Fruit fly (Drosophila melanogaster) whole organism, embryonic: ENCODE data around the gene Acn.

Experiments
- B-H1 ChIP-seq: fragments of 200-800 bp; sonication (Bioruptor generic); IDR thresholded peaks from 3 replicates; pipeline ENCODE4 v1.3.6; 2022; ENCODE audit warnings: missing biosample characterization, missing genetic modification characterization
- Bdp1 ChIP-seq: fragments of 200-800 bp; sonication (Bioruptor generic); optimal IDR thresholded peaks from 3 replicates; lab custom pipeline; 2016; ENCODE audit warnings: missing biosample characterization, missing genetic modification characterization
- CG10274 ChIP-seq: fragments of 200-800 bp; sonication (Bioruptor generic); optimal IDR thresholded peaks from 3 replicates; lab custom pipeline; 2017; ENCODE audit warnings: missing biosample characterization, mild to moderate bottlenecking, missing genetic modification characterization
- CG12391 ChIP-seq: fragments of 200-800 bp; sonication (Bioruptor generic); optimal IDR thresholded peaks from 3 replicates; lab custom pipeline; 2018; ENCODE audit warnings: missing biosample characterization, mild to moderate bottlenecking, missing genetic modification characterization, moderate library complexity
- CG13424 ChIP-seq: fragments of 200-800 bp; sonication (Bioruptor generic); optimal IDR thresholded peaks from 2 replicates; lab custom pipeline; 2019; ENCODE audit warnings: missing biosample characterization, mild to moderate bottlenecking, missing genetic modification characterization, moderate library complexity
- CG14441 ChIP-seq: fragments of 200-800 bp; sonication (Bioruptor generic); IDR thresholded peaks from 2 replicates; pipeline ENCODE4 v1.3.6; 2022; ENCODE audit warnings: missing biosample characterization, missing genetic modification characterization
- CG1602 ChIP-seq: fragments of 200-800 bp; sonication (Bioruptor generic); optimal IDR thresholded peaks from 3 replicates; lab custom pipeline; 2016; ENCODE audit warnings: missing biosample characterization, missing genetic modification characterization
- CG1792 ChIP-seq: fragments of 200-800 bp; sonication (Bioruptor generic); optimal IDR thresholded peaks from 2 replicates; lab custom pipeline; 2016; ENCODE audit warnings: missing biosample characterization, missing genetic modification characterization
- CG18764 ChIP-seq: fragments of 200-800 bp; sonication (Bioruptor generic); optimal IDR thresholded peaks from 3 replicates; lab custom pipeline; 2016; ENCODE audit warnings: missing biosample characterization, missing genetic modification characterization
- CG2116 ChIP-seq: fragments of 200-800 bp; sonication (Bioruptor generic); optimal IDR thresholded peaks from 3 replicates; lab custom pipeline; 2018; ENCODE audit warnings: missing biosample characterization, mild to moderate bottlenecking, missing genetic modification characterization
- CG2202 ChIP-seq: fragments of 200-800 bp; sonication (Bioruptor generic); optimal IDR thresholded peaks from 2 replicates; lab custom pipeline; 2018; ENCODE audit warnings: missing biosample characterization, mild to moderate bottlenecking, missing genetic modification characterization
- CG31441 ChIP-seq: fragments of 200-800 bp; sonication (Bioruptor generic); IDR thresholded peaks from 2 replicates; pipeline ENCODE4 v1.3.6; 2022; ENCODE audit warnings: missing biosample characterization, missing genetic modification characterization
- CG33557 ChIP-seq: fragments of 200-800 bp; sonication (Bioruptor generic); optimal IDR thresholded peaks from 2 replicates; lab custom pipeline; 2019; ENCODE audit warnings: missing biosample characterization, mild to moderate bottlenecking, missing genetic modification characterization, moderate library complexity
- CG34376 ChIP-seq: fragments of 200-800 bp; sonication (Bioruptor generic); optimal IDR thresholded peaks from 2 replicates; lab custom pipeline; 2018; ENCODE audit warnings: missing biosample characterization, mild to moderate bottlenecking, missing genetic modification characterization
- CG34422 ChIP-seq: fragments of 200-800 bp; sonication (Bioruptor generic); IDR thresholded peaks from 3 replicates; pipeline ENCODE4 v1.3.6; 2022; ENCODE audit warnings: missing biosample characterization, missing genetic modification characterization
- CG7987 ChIP-seq: fragments of 200-800 bp; sonication (Bioruptor generic); optimal IDR thresholded peaks from 2 replicates; lab custom pipeline; 2018; ENCODE audit warnings: missing biosample characterization, mild to moderate bottlenecking, missing genetic modification characterization, moderate library complexity
- Chrac-16 ChIP-seq: fragments of 200-800 bp; sonication (Bioruptor generic); optimal IDR thresholded peaks from 3 replicates; lab custom pipeline; 2016; ENCODE audit warnings: missing biosample characterization, missing genetic modification characterization
- Dll ChIP-seq: fragments of 200-800 bp; sonication (Bioruptor generic); IDR thresholded peaks from 4 replicates; pipeline ENCODE4 v1.3.6; 2022; ENCODE audit warnings: missing biosample characterization, missing genetic modification characterization; ENCODE audit not compliant: partially characterized antibody
- E2f2 ChIP-seq: fragments of 200-800 bp; sonication (Bioruptor generic); IDR thresholded peaks from 2 replicates; pipeline ENCODE4 v1.3.6; 2022; ENCODE audit warnings: missing biosample characterization, missing genetic modification characterization
- H2.0 ChIP-seq: fragments of 200-800 bp; sonication (Bioruptor generic); IDR thresholded peaks from 2 replicates; pipeline ENCODE4 v1.3.6; 2022; ENCODE audit warnings: missing biosample characterization, missing genetic modification characterization
- HHEX ChIP-seq: fragments of 200-800 bp; sonication (Bioruptor generic); optimal IDR thresholded peaks from 3 replicates; lab custom pipeline; 2017; ENCODE audit warnings: missing biosample characterization, mild to moderate bottlenecking, missing genetic modification characterization, missing genetic modification reagents
- HLHmδ ChIP-seq: fragments of 200-800 bp; sonication (Bioruptor generic); optimal IDR thresholded peaks from 2 replicates; lab custom pipeline; 2018; ENCODE audit warnings: missing biosample characterization, mild to moderate bottlenecking, missing genetic modification characterization, moderate library complexity
- Myb ChIP-seq: fragments of 200-800 bp; sonication (Bioruptor generic); optimal IDR thresholded peaks from 2 replicates; lab custom pipeline; 2016; ENCODE audit warnings: missing biosample characterization, missing genetic modification characterization
- Pdp1 ChIP-seq, 2 experiments: fragments of 200-800 bp; sonication (Bioruptor generic); optimal IDR thresholded peaks; 3 replicates each; lab custom pipeline; 2016; ENCODE audit warnings: missing biosample characterization in 2 of 2, missing genetic modification characterization in 2 of 2, mild to moderate bottlenecking in 1 of 2, moderate library complexity in 1 of 2
- Spps ChIP-seq: fragments of 200-800 bp; sonication (Bioruptor generic); optimal IDR thresholded peaks from 2 replicates; lab custom pipeline; 2018; ENCODE audit warnings: missing biosample characterization, mild to moderate bottlenecking, missing genetic modification characterization
- Ssrp ChIP-seq: fragments of 200-800 bp; sonication (Bioruptor generic); optimal IDR thresholded peaks from 2 replicates; lab custom pipeline; 2018; ENCODE audit warnings: missing biosample characterization, mild to moderate bottlenecking, missing genetic modification characterization, moderate library complexity
- Tbp ChIP-seq: fragments of >200 bp; optimal IDR thresholded peaks from 2 replicates; lab custom pipeline; 2018; ENCODE audit warnings: missing biosample characterization, missing genetic modification characterization
- ato ChIP-seq: fragments of 200-800 bp; sonication (Bioruptor generic); IDR thresholded peaks from 2 replicates; pipeline ENCODE4 v1.3.6; 2022; ENCODE audit warnings: missing biosample characterization, missing genetic modification characterization; ENCODE audit not compliant: partially characterized antibody
- bsh ChIP-seq, 2 experiments: fragments of 200-800 bp; sonication (Bioruptor generic); optimal IDR thresholded peaks; 2 replicates each; lab custom pipeline; 2017 to 2018; ENCODE audit warnings: mild to moderate bottlenecking in 2 of 2, missing biosample characterization in 2 of 2, missing genetic modification characterization in 2 of 2, moderate library complexity in 1 of 2
- cwo ChIP-seq: fragments of 200-800 bp; sonication (Bioruptor generic); optimal IDR thresholded peaks from 3 replicates; lab custom pipeline; 2017; ENCODE audit warnings: missing biosample characterization, missing genetic modification characterization, mild to moderate bottlenecking, moderate library complexity, missing genetic modification reagents
- eve ChIP-seq, 2 experiments: fragments of >200 bp; optimal IDR thresholded peaks; 2 replicates each; lab custom pipeline; 2017; ENCODE audit warnings: missing biosample characterization in 2 of 2, missing genetic modification characterization in 2 of 2
- fd64A ChIP-seq: fragments of 200-800 bp; sonication (Bioruptor generic); optimal IDR thresholded peaks from 3 replicates; lab custom pipeline; 2018; ENCODE audit warnings: missing biosample characterization, mild to moderate bottlenecking, missing genetic modification characterization
- fru ChIP-seq: fragments of >200 bp; optimal IDR thresholded peaks from 2 replicates; lab custom pipeline; 2017
- gt ChIP-seq: fragments of 200-800 bp; sonication (Bioruptor generic); IDR thresholded peaks from 2 replicates; pipeline ENCODE4 v1.3.6; 2022; ENCODE audit warnings: missing biosample characterization, missing genetic modification characterization
- ken ChIP-seq: fragments of 200-800 bp; sonication (Bioruptor generic); IDR thresholded peaks from 3 replicates; pipeline ENCODE4 v1.3.6; 2022; ENCODE audit warnings: missing biosample characterization, missing genetic modification characterization
- knrl ChIP-seq: fragments of 200-800 bp; sonication (Bioruptor generic); IDR thresholded peaks from 3 replicates; pipeline ENCODE4 v1.3.6; 2022; ENCODE audit warnings: missing biosample characterization, missing genetic modification characterization; ENCODE audit not compliant: partially characterized antibody
- lbe ChIP-seq: fragments of 200-800 bp; sonication (Bioruptor generic); optimal IDR thresholded peaks from 2 replicates; lab custom pipeline; 2016; ENCODE audit warnings: missing biosample characterization, mild to moderate bottlenecking, missing genetic modification characterization
- lilli ChIP-seq: fragments of 200-800 bp; sonication (Bioruptor generic); optimal IDR thresholded peaks from 3 replicates; lab custom pipeline; 2016; ENCODE audit warnings: missing biosample characterization, missing genetic modification characterization
- lov ChIP-seq, 2 experiments: fragments of 200-800 bp in 1 of 2; fragments of >200 bp in 1 of 2; sonication (Bioruptor generic) in 1 of 2; IDR thresholded peaks in 1 of 2; optimal IDR thresholded peaks in 1 of 2; 2 replicates in 1 of 2; 3 replicates in 1 of 2; pipeline versions ENCODE4 v1.3.6 to Lab custom; 2017 to 2022; ENCODE audit warnings: missing biosample characterization in 1 of 2, missing genetic modification characterization in 1 of 2
- onecut ChIP-seq: fragments of 200-800 bp; sonication (Bioruptor generic); IDR thresholded peaks from 2 replicates; pipeline ENCODE4 v1.3.6; 2022; ENCODE audit warnings: missing biosample characterization, missing genetic modification characterization
- p53 ChIP-seq: fragments of 200-800 bp; sonication (Bioruptor generic); optimal IDR thresholded peaks from 2 replicates; lab custom pipeline; 2016; ENCODE audit warnings: missing biosample characterization, missing genetic modification characterization
- pros ChIP-seq: fragments of 200-800 bp; sonication (Bioruptor generic); optimal IDR thresholded peaks from 3 replicates; lab custom pipeline; 2019; ENCODE audit warnings: missing biosample characterization, mild to moderate bottlenecking, missing genetic modification characterization, moderate library complexity
- tap ChIP-seq: fragments of 200-800 bp; optimal IDR thresholded peaks from 3 replicates; lab custom pipeline; 2019; ENCODE audit warnings: missing biosample characterization, mild to moderate bottlenecking, missing genetic modification characterization, moderate library complexity
- trem ChIP-seq: fragments of 200-800 bp; optimal IDR thresholded peaks from 3 replicates; lab custom pipeline; 2019; ENCODE audit warnings: missing biosample characterization, mild to moderate bottlenecking, missing genetic modification characterization, moderate library complexity
- ttk ChIP-seq: fragments of 200-800 bp; sonication (Bioruptor generic); IDR thresholded peaks from 2 replicates; pipeline ENCODE4 v2.1.2; 2022; ENCODE audit warnings: missing biosample characterization, missing genetic modification characterization
- unc-4 ChIP-seq: fragments of 200-800 bp; sonication (Bioruptor generic); IDR thresholded peaks from 2 replicates; pipeline ENCODE4 v1.3.6; 2022; ENCODE audit warnings: missing biosample characterization, missing genetic modification characterization; ENCODE audit not compliant: partially characterized antibody
- usp ChIP-seq: fragments of >200 bp; optimal IDR thresholded peaks from 2 replicates; lab custom pipeline; 2017; ENCODE audit warnings: missing biosample characterization, missing genetic modification characterization
- wor ChIP-seq: fragments of 200-800 bp; sonication (Bioruptor generic); IDR thresholded peaks from 2 replicates; pipeline ENCODE4 v1.3.6; 2022; ENCODE audit warnings: missing biosample characterization, missing genetic modification characterization
- zen2 ChIP-seq: fragments of 200-800 bp; sonication (Bioruptor generic); IDR thresholded peaks from 3 replicates; pipeline ENCODE4 v1.3.6; 2022; ENCODE audit warnings: missing biosample characterization, missing genetic modification characterization; ENCODE audit not compliant: partially characterized antibody
- zfh2 ChIP-seq: fragments of 200-800 bp; sonication (Bioruptor generic); optimal IDR thresholded peaks from 2 replicates; lab custom pipeline; 2016; ENCODE audit warnings: missing biosample characterization, missing genetic modification characterization

Acn gene

DNA sequence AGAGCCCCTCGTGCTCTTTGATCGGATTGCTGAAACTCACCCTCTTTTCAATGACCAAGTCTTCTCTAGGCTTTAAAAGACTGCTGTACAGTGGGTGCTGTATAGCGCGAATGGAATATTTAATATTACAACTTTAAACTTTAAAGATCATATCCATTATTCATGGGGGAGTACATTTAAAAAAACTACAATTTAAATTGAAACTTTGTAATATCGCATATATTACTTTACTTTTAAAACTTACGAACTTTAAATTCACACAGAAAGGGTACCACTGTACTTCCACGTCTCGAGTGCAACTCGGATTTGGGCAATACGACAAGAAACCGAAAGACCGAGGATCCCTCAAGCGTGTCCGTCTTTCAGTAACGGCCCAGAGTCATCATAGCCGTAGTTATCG lies 13.8 kb downstream of the Acn start, which contains the start of gene Phlpp (continued):
- peak; percentile 40; the same call in 1 of the 3 replicates for TF ChIP-seq ken (GFP tag; lab: Robert Waterston, UW)
- TF ChIP-seq lov (optimal IDR thresholded peaks at IDR 0.05; lab: Kevin White, UChicago) = no peak
- no peak for TF ChIP-seq lov (GFP tag; IDR thresholded peaks at IDR 0.05; lab: Robert Waterston, UW)
- no peak for TF ChIP-seq eve (GFP tag; optimal IDR thresholded peaks at IDR 0.05; lab: Kevin White, UChicago)
- peak; percentile 55 for TF ChIP-seq lilli (GFP tag; lab: Kevin White, UChicago)
- TF ChIP-seq CG33557 = peak; percentile 15
- TF ChIP-seq wor (GFP tag; lab: Robert Waterston, UW) = 0 out of 2 replicates have a peak, but pooled peaks have one; percentile 38
- TF ChIP-seq lbe (GFP tag; lab: Kevin White, UChicago) = no peak
- 0 out of 2 replicates have a peak, but pooled peaks have one; percentile 33 for TF ChIP-seq onecut (GFP tag; lab: Robert Waterston, UW)
- TF ChIP-seq CG12391 (tag; lab: Kevin White, UChicago) = peak; percentile 41
- TF ChIP-seq CG1602 = no peak
- no peak for TF ChIP-seq HLHmδ
- TF ChIP-seq p53 (GFP tag; lab: Kevin White, UChicago) = no peak
- no peak for TF ChIP-seq zfh2 (GFP tag; lab: Kevin White, UChicago)
- no peak for TF ChIP-seq unc-4 (GFP tag; lab: Robert Waterston, UW)
- TF ChIP-seq CG10274 (GFP tag; lab: Kevin White, UChicago) = no peak
- no peak for TF ChIP-seq CG7987 (GFP tag; lab: Kevin White, UChicago)
- peak in 1 of 2 experiments; percentile 58 for TF ChIP-seq Pdp1 (GFP tag; optimal IDR thresholded peaks at IDR 0.05; lab: Kevin White, UChicago)
- peak; percentile 27 for TF ChIP-seq cwo
- peak; percentile 56 for TF ChIP-seq Ssrp (tag; lab: Kevin White, UChicago)
- TF ChIP-seq Myb (GFP tag; lab: Kevin White, UChicago) = no peak
- no peak for TF ChIP-seq CG34376 (GFP tag; lab: Kevin White, UChicago)
- TF ChIP-seq zen2 (GFP tag; lab: Robert Waterston, UW) = no peak
- no peak for TF ChIP-seq tap (tag; lab: Kevin White, UChicago)
- peak; percentile 10 for TF ChIP-seq CG2116
- TF ChIP-seq CG1792 = no peak
- TF ChIP-seq CG31441 = peak; percentile 78
- no peak for TF ChIP-seq CG2202 (tag; lab: Kevin White, UChicago)
- TF ChIP-seq Bdp1 (GFP tag; lab: Kevin White, UChicago) = no peak
- no peak for TF ChIP-seq ttk (GFP tag; lab: Robert Waterston, UW)
- no peak for TF ChIP-seq gt (GFP tag; lab: Robert Waterston, UW)
- no peak for TF ChIP-seq knrl (GFP tag; lab: Robert Waterston, UW)
- peak; percentile 45 for TF ChIP-seq pros (GFP tag; lab: Kevin White, UChicago)
- no peak for TF ChIP-seq usp
- TF ChIP-seq CG14441 = peak; percentile 74
- TF ChIP-seq CG13424 (tag; lab: Kevin White, UChicago) = peak; percentile 41
- TF ChIP-seq Tbp = no peak
- TF ChIP-seq B-H1 (GFP tag; lab: Robert Waterston, UW) = no peak; the same call in 2 of the 3 replicates
- TF ChIP-seq ato (GFP tag; lab: Robert Waterston, UW) = no peak
- no peak for TF ChIP-seq fd64A (GFP tag; lab: Kevin White, UChicago)
- peak; percentile 70; the same call in 1 of the 3 replicates for TF ChIP-seq CG34422
- TF ChIP-seq E2f2 = peak; percentile 24; the same call in 1 of the 2 replicates
- peak; percentile 60 for TF ChIP-seq trem (tag; lab: Kevin White, UChicago)
- TF ChIP-seq H2.0 = peak; percentile 54; the same call in 1 of the 2 replicates
- no peak for TF ChIP-seq Chrac-16 (GFP tag; lab: Kevin White, UChicago)
- TF ChIP-seq Spps (tag; lab: Kevin White, UChicago) = peak; percentile 26
- TF ChIP-seq bsh (GFP tag; optimal IDR thresholded peaks at IDR 0.05; lab: Kevin White, UChicago) = peak in 1 of 2 experiments; percentile 47
- TF ChIP-seq Dll = no peak
- no peak for TF ChIP-seq CG18764 (GFP tag; lab: Kevin White, UChicago)
- TF ChIP-seq HHEX (GFP tag; lab: Kevin White, UChicago) = peak; percentile 8
- TF ChIP-seq fru (lab: Kevin White, UChicago) = no peak
